Worm (Caenorhabditis elegans) whole organism, L2 larva: ENCODE data around the gene fbxa-47.

ENCODE experiments used
- C34F6.9 ChIP-seq: fragments of 150-350 bp; optimal IDR thresholded peaks from 2 replicates; lab custom pipeline; 2014; ENCODE audit warnings: missing biosample characterization, missing genetic modification characterization
- F13H6.1 ChIP-seq: sonication (generic microtip); optimal IDR thresholded peaks from 2 replicates; lab custom pipeline; 2016; ENCODE audit warnings: missing genetic modification characterization, missing compliant biosample characterization
- R02D3.7 ChIP-seq: fragments of 150-350 bp; optimal IDR thresholded peaks from 2 replicates; lab custom pipeline; 2014; ENCODE audit warnings: missing biosample characterization, missing genetic modification characterization
- Y55F3AM.14 ChIP-seq: fragments of 200-800 bp; sonication (Bioruptor generic); optimal IDR thresholded peaks from 2 replicates; lab custom pipeline; 2018; ENCODE audit warnings: mild to moderate bottlenecking, missing genetic modification characterization, missing compliant biosample characterization
- ZK546.5 ChIP-seq: sonication (generic microtip); optimal IDR thresholded peaks from 2 replicates; lab custom pipeline; 2017; ENCODE audit warnings: missing biosample characterization, missing genetic modification characterization
- alr-1 ChIP-seq: fragments of 150-350 bp; optimal IDR thresholded peaks from 2 replicates; lab custom pipeline; 2014; ENCODE audit warnings: missing biosample characterization, missing genetic modification characterization
- ama-1 ChIP-seq: fragments of 150-350 bp; optimal IDR thresholded peaks from 2 replicates; lab custom pipeline; 2018; ENCODE audit warnings: inconsistent platforms
- blmp-1 ChIP-seq: sonication (generic microtip); optimal IDR thresholded peaks from 2 replicates; lab custom pipeline; 2017; ENCODE audit warnings: missing genetic modification characterization, mild to moderate bottlenecking, missing compliant biosample characterization, antibody characterized with exemption, moderate library complexity; ENCODE audit not compliant: insufficient read depth
- ceh-16 ChIP-seq: fragments of 150-350 bp; optimal IDR thresholded peaks from 2 replicates; lab custom pipeline; 2014; ENCODE audit warnings: missing biosample characterization, missing genetic modification characterization
- ceh-82 ChIP-seq: fragments of 150-350 bp; optimal IDR thresholded peaks from 2 replicates; lab custom pipeline; 2014; ENCODE audit warnings: missing biosample characterization, missing genetic modification characterization
- dmd-4 ChIP-seq: sonication (generic microtip); optimal IDR thresholded peaks from 2 replicates; lab custom pipeline; 2017; ENCODE audit warnings: missing biosample characterization, missing genetic modification characterization
- egl-27 ChIP-seq: sonication (generic microtip); optimal IDR thresholded peaks from 3 replicates; lab custom pipeline; 2017; ENCODE audit warnings: missing biosample characterization, missing genetic modification reagents, missing genetic modification characterization
- elt-1 ChIP-seq: fragments of 150-350 bp; optimal IDR thresholded peaks from 2 replicates; lab custom pipeline; 2014; ENCODE audit warnings: missing biosample characterization, missing genetic modification characterization
- gmeb-1 ChIP-seq: fragments of 150-350 bp; optimal IDR thresholded peaks from 2 replicates; lab custom pipeline; 2014; ENCODE audit warnings: missing biosample characterization, missing genetic modification characterization
- lin-13 ChIP-seq: fragments of 150-350 bp; optimal IDR thresholded peaks from 2 replicates; lab custom pipeline; 2014; ENCODE audit warnings: missing biosample characterization, missing genetic modification reagents, missing genetic modification characterization
- lin-39 ChIP-seq: fragments of 150-350 bp; optimal IDR thresholded peaks from 2 replicates; lab custom pipeline; 2014; ENCODE audit warnings: missing biosample characterization, missing genetic modification reagents, missing genetic modification characterization
- lsy-2 ChIP-seq, 2 experiments: fragments of 150-350 bp in 1 of 2; sonication (generic microtip) in 1 of 2; optimal IDR thresholded peaks; 2 replicates each; lab custom pipeline; 2014 to 2017; ENCODE audit warnings: missing biosample characterization in 2 of 2, missing genetic modification characterization in 2 of 2
- mab-5 ChIP-seq: fragments of 150-350 bp; optimal IDR thresholded peaks from 2 replicates; lab custom pipeline; 2014; ENCODE audit warnings: missing biosample characterization, missing genetic modification characterization
- mdl-1 ChIP-seq, 2 experiments: fragments of 150-350 bp in 1 of 2; sonication (generic microtip) in 1 of 2; optimal IDR thresholded peaks; 2 replicates each; lab custom pipeline; 2017; ENCODE audit warnings: missing biosample characterization in 2 of 2, missing genetic modification characterization in 2 of 2
- nhr-11 ChIP-seq: fragments of 150-350 bp; optimal IDR thresholded peaks from 2 replicates; lab custom pipeline; 2014; ENCODE audit warnings: missing biosample characterization, missing genetic modification characterization
- nhr-12 ChIP-seq: fragments of 150-350 bp; optimal IDR thresholded peaks from 2 replicates; lab custom pipeline; 2014; ENCODE audit warnings: missing biosample characterization, missing genetic modification characterization
- nhr-129 ChIP-seq: fragments of 150-350 bp; optimal IDR thresholded peaks from 2 replicates; lab custom pipeline; 2014; ENCODE audit warnings: missing biosample characterization, missing genetic modification characterization
- nhr-21 ChIP-seq: fragments of 150-350 bp; optimal IDR thresholded peaks from 2 replicates; lab custom pipeline; 2014; ENCODE audit warnings: missing biosample characterization, missing genetic modification characterization
- nhr-23 ChIP-seq: fragments of 150-350 bp; optimal IDR thresholded peaks from 2 replicates; lab custom pipeline; 2014; ENCODE audit warnings: missing biosample characterization, missing genetic modification reagents, missing genetic modification characterization
- nhr-237 ChIP-seq: fragments of 150-350 bp; optimal IDR thresholded peaks from 2 replicates; lab custom pipeline; 2014; ENCODE audit warnings: missing biosample characterization, missing genetic modification characterization
- nhr-25 ChIP-seq: fragments of 150-350 bp; sonication (generic microtip); optimal IDR thresholded peaks from 3 replicates; lab custom pipeline; 2014; ENCODE audit warnings: missing biosample characterization, missing genetic modification characterization
- nhr-6 ChIP-seq: fragments of 150-350 bp; optimal IDR thresholded peaks from 2 replicates; lab custom pipeline; 2014; ENCODE audit warnings: missing biosample characterization, missing genetic modification characterization
- peb-1 ChIP-seq: fragments of 150-350 bp; optimal IDR thresholded peaks from 2 replicates; lab custom pipeline; 2014; ENCODE audit warnings: missing biosample characterization, missing genetic modification characterization
- sma-3 ChIP-seq: sonication (generic microtip); optimal IDR thresholded peaks from 2 replicates; lab custom pipeline; 2016; ENCODE audit warnings: missing genetic modification reagents, missing genetic modification characterization, missing compliant biosample characterization
- sma-9 ChIP-seq, 2 experiments: fragments of 150-350 bp in 1 of 2; sonication (generic microtip) in 1 of 2; optimal IDR thresholded peaks; 2 replicates each; lab custom pipeline; 2014 to 2016; ENCODE audit warnings: missing genetic modification characterization in 2 of 2, mild to moderate bottlenecking in 1 of 2, missing biosample characterization in 1 of 2, missing compliant biosample characterization in 1 of 2, missing genetic modification reagents in 1 of 2, moderate library complexity in 1 of 2
- snpc-4 ChIP-seq: fragments of 150-350 bp; optimal IDR thresholded peaks from 2 replicates; lab custom pipeline; 2014; ENCODE audit warnings: missing biosample characterization, missing genetic modification characterization
- unc-39 ChIP-seq: fragments of 150-350 bp; optimal IDR thresholded peaks from 2 replicates; lab custom pipeline; 2014; ENCODE audit warnings: missing biosample characterization, missing genetic modification characterization
- unc-55 ChIP-seq: fragments of 150-350 bp; sonication (generic microtip); optimal IDR thresholded peaks from 3 replicates; lab custom pipeline; 2014; ENCODE audit warnings: missing biosample characterization, missing genetic modification reagents, missing genetic modification characterization
- zag-1 ChIP-seq: fragments of 150-350 bp; optimal IDR thresholded peaks from 2 replicates; lab custom pipeline; 2014; ENCODE audit warnings: missing biosample characterization, missing genetic modification characterization
- ztf-1 ChIP-seq: fragments of 200-800 bp; sonication (Bioruptor generic); conservative IDR thresholded peaks from 2 replicates; pipeline ENCODE4 v1.3.6; 2022; ENCODE audit warnings: missing genetic modification characterization, missing compliant biosample characterization

Gene fbxa-47

ce11 chrIII:2255522-2255921 is 23.3 kb upstream of the fbxa-47 start, which contains the start of gene fbxa-71:
Gene fbxa-71 (plus strand): TSS chrIII:2255822.
- TF ChIP-seq zag-1 (tag; lab: Kevin White, UChicago) (no peak), unc-55 (GFP tag; lab: Kevin White, UChicago) (no peak), nhr-11 (tag; lab: Kevin White, UChicago) (no peak), C34F6.9 (tag; lab: Kevin White, UChicago) (no peak), nhr-23 (no peak), nhr-12 (tag; lab: Kevin White, UChicago) (no peak), snpc-4 (tag; lab: Kevin White, UChicago) (no peak), ama-1 (no peak), ztf-1 (no peak), ceh-82 (tag; lab: Kevin White, UChicago) (no peak), mab-5 (tag; lab: Kevin White, UChicago) (no peak), ZK546.5 (tag; lab: Kevin White, UChicago) (no peak), Y55F3AM.14 (GFP tag; lab: Kevin White, UChicago) (no peak), sma-9 (GFP tag; optimal IDR thresholded peaks at IDR 0.05; lab: Kevin White, UChicago) (no peak), sma-9 (tag; optimal IDR thresholded peaks at IDR 0.05; lab: Kevin White, UChicago) (no peak)
- TF ChIP-seq, all 48 proteins: peak for 0

ce11 chrIII:2253027-2253499 is 20.8 kb upstream of the fbxa-47 start, which contains the start of gene fbxa-73:
Gene fbxa-73 (plus strand): TSS chrIII:2253449.
- TF ChIP-seq unc-55 (GFP tag; lab: Kevin White, UChicago) = no peak
- no peak for TF ChIP-seq mab-5 (tag; lab: Kevin White, UChicago)
- no peak for TF ChIP-seq mdl-1 (tag; optimal IDR thresholded peaks at IDR 0.05; lab: Kevin White, UChicago)
- TF ChIP-seq egl-27 (tag; lab: Kevin White, UChicago) = no peak
- TF ChIP-seq dmd-4 (tag; lab: Kevin White, UChicago) = no peak
- TF ChIP-seq nhr-11 (tag; lab: Kevin White, UChicago) = no peak
- TF ChIP-seq R02D3.7 (tag; lab: Kevin White, UChicago) = no peak
- TF ChIP-seq nhr-129 (tag; lab: Kevin White, UChicago) = no peak
- no peak for TF ChIP-seq sma-9 (GFP tag; optimal IDR thresholded peaks at IDR 0.05; lab: Kevin White, UChicago)
- TF ChIP-seq sma-9 (tag; optimal IDR thresholded peaks at IDR 0.05; lab: Kevin White, UChicago) = no peak
- no peak for TF ChIP-seq ZK546.5 (tag; lab: Kevin White, UChicago)
- TF ChIP-seq sma-3 = no peak
- TF ChIP-seq lsy-2 (tag; optimal IDR thresholded peaks at IDR 0.05; lab: Kevin White, UChicago) = no peak
- TF ChIP-seq lin-39 (tag; lab: Kevin White, UChicago) = no peak

ce11 chrIII:2251348-2251747 is 19.1 kb upstream of the fbxa-47 start, which contains the start of gene fbxa-7:
Gene fbxa-7 (minus strand): TSS chrIII:2251448.
- no peak for TF ChIP-seq nhr-25 (tag; lab: Kevin White, UChicago)
- TF ChIP-seq lin-39 (tag; lab: Kevin White, UChicago) = no peak
- no peak for TF ChIP-seq ceh-16 (tag; lab: Kevin White, UChicago)
- TF ChIP-seq Y55F3AM.14 (GFP tag; lab: Kevin White, UChicago) = no peak
- no peak for TF ChIP-seq nhr-21
- TF ChIP-seq nhr-6 (tag; lab: Kevin White, UChicago) = no peak
- no peak for TF ChIP-seq alr-1 (tag; lab: Kevin White, UChicago)
- TF ChIP-seq nhr-237 (tag; lab: Kevin White, UChicago) = no peak
- TF ChIP-seq elt-1 (tag; lab: Kevin White, UChicago) = no peak
- TF ChIP-seq blmp-1 = no peak
- TF ChIP-seq ztf-1 = no peak
- no peak for TF ChIP-seq lin-13 (GFP tag; lab: Kevin White, UChicago)
- no peak for TF ChIP-seq nhr-23
- no peak for TF ChIP-seq F13H6.1 (tag; lab: Kevin White, UChicago)

ce11 chrIII:2245727-2246126 is 13.5 kb upstream of the fbxa-47 start, which contains the start of gene srd-67:
Gene srd-67 (minus strand): TSS chrIII:2245827.
- TF ChIP-seq ztf-1 (no peak), nhr-6 (tag; lab: Kevin White, UChicago) (no peak), dmd-4 (tag; lab: Kevin White, UChicago) (no peak), peb-1 (tag; lab: Kevin White, UChicago) (no peak), unc-55 (GFP tag; lab: Kevin White, UChicago) (no peak), ceh-82 (tag; lab: Kevin White, UChicago) (no peak), elt-1 (tag; lab: Kevin White, UChicago) (no peak), F13H6.1 (tag; lab: Kevin White, UChicago) (no peak), nhr-21 (no peak), R02D3.7 (tag; lab: Kevin White, UChicago) (no peak), nhr-12 (tag; lab: Kevin White, UChicago) (no peak), unc-39 (no peak), ZK546.5 (tag; lab: Kevin White, UChicago) (no peak), nhr-25 (tag; lab: Kevin White, UChicago) (no peak), sma-9 (GFP tag; optimal IDR thresholded peaks at IDR 0.05; lab: Kevin White, UChicago) (no peak), sma-9 (tag; optimal IDR thresholded peaks at IDR 0.05; lab: Kevin White, UChicago) (no peak), gmeb-1 (tag; lab: Kevin White, UChicago) (no peak), alr-1 (tag; lab: Kevin White, UChicago) (no peak)
